Worm (Caenorhabditis elegans): Measurements from ENCODE around the gene ZK1073.1.

ZK1073.1 gene

DNA sequence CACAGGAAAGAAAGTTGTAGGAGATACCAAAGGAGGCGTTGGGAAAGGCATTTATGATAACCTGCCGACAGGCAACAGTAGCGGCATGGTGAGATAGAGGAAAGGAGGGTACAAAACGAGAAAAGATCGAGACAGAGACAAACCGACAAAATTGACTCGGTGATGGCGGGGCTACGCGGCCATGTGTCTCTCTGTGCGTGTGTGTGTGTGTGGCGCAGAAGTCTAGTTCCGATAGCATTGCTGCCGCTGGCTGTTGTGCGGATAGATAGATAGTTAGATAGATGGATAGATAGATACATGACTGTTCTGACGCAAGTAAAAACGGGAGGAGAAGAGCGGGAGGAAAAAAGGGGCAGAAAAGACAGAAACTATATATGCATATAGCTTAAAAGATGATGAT is 28.2 kb upstream of the ZK1073.1 start (continued):
- TF ChIP-seq unc-130 (tag; optimal IDR thresholded peaks at IDR 0.05) (no peak), lsy-2 (tag; optimal IDR thresholded peaks at IDR 0.05) (peak in 1 of 2 experiments; percentile 10), pax-3 (tag; optimal IDR thresholded peaks at IDR 0.05) (no peak), mep-1 (tag; optimal IDR thresholded peaks at IDR 0.05) (peak; percentile 24), hlh-4 (tag; optimal IDR thresholded peaks at IDR 0.05) (no peak), sox-4 (tag; optimal IDR thresholded peaks at IDR 0.05) (no peak), snu-23 (GFP tag; optimal IDR thresholded peaks at IDR 0.05) (peak; percentile 71), efl-1 (optimal IDR thresholded peaks at IDR 0.05) (no peak), efl-1 (GFP tag; optimal IDR thresholded peaks at IDR 0.05 in 1 of 2) (no peak), nhr-90 (tag; optimal IDR thresholded peaks at IDR 0.05; ENCODE audit: poor library complexity) (peak; percentile 39), zag-1 (tag; optimal IDR thresholded peaks at IDR 0.05) (no peak), Y116A8C.19 (tag; optimal IDR thresholded peaks at IDR 0.05; ENCODE audit: borderline replicate concordance) (no peak), ceh-90 (tag; optimal IDR thresholded peaks at IDR 0.05) (no peak), C16A3.4 (tag; optimal IDR thresholded peaks at IDR 0.05) (peak; percentile 19), lin-15B (tag; optimal IDR thresholded peaks at IDR 0.05) (no peak)

DNA sequence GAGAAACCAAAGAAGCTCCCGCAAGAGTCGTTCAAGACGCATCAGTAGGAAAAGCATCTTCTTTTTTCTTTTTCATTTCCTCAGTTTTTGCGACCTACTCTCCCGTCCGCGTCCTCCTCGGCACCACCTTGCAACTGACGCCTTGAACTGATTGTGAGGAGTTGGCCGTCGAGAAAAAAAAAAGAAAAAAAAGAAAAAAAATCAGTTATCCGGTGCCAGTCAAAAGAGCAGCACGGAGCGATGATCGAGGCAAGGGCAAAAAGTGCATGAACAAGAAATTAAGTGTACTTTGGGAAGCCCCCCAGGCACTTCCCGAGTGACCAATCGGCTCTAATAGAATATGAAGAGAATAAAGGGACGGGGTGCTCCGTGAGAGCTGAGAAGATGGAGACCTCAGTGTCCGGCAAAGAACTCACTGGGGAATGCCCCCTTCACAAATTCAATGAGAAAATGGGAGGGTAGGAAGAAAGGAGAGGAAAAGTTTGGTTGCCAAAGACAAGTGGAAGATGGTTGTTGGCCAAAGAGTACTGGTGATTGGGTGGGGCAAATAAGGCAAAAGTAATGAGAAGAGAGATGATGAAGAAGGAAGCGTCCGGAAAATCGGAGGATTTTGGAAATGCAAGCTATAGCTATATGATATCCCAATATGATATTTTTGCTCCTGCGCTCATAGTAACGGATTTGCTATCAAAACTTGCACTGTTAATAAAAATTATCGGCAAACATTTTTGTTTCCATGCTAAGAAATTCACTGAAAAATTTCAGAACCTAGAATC is 26.7 kb upstream of the ZK1073.1 start:
- TF ChIP-seq ztf-11 (tag; optimal IDR thresholded peaks at IDR 0.05) (no peak), lin-15B (tag; optimal IDR thresholded peaks at IDR 0.05) (no peak), ceh-88 (GFP tag; IDR thresholded peaks at IDR 0.05) (no peak), tbx-2 (tag; optimal IDR thresholded peaks at IDR 0.05) (no peak), aly-2 (tag; optimal IDR thresholded peaks at IDR 0.05) (no peak), unc-62 (GFP tag; optimal IDR thresholded peaks at IDR 0.05) (no peak), nhr-84 (tag; optimal IDR thresholded peaks at IDR 0.05) (no peak), Y116A8C.19 (tag; optimal IDR thresholded peaks at IDR 0.05; ENCODE audit: borderline replicate concordance) (no peak), efl-1 (optimal IDR thresholded peaks at IDR 0.05) (no peak), efl-1 (GFP tag; optimal IDR thresholded peaks at IDR 0.05 in 1 of 2) (peak in 1 of 2 experiments; percentile 77), dsc-1 (tag; optimal IDR thresholded peaks at IDR 0.05) (peak; percentile 33), nhr-20 (tag; optimal IDR thresholded peaks at IDR 0.05) (no peak), fos-1 (tag; optimal IDR thresholded peaks at IDR 0.05) (no peak), mab-9 (GFP tag; IDR thresholded peaks at IDR 0.05) (no peak), ceh-82 (tag; optimal IDR thresholded peaks at IDR 0.05) (no peak), xbp-1 (tag; optimal IDR thresholded peaks at IDR 0.05) (no peak), unc-130 (tag; optimal IDR thresholded peaks at IDR 0.05) (no peak), zag-1 (tag; optimal IDR thresholded peaks at IDR 0.05) (no peak), snu-23 (GFP tag; optimal IDR thresholded peaks at IDR 0.05) (peak; percentile 1), sox-4 (tag; optimal IDR thresholded peaks at IDR 0.05) (no peak), ceh-8 (GFP tag; optimal IDR thresholded peaks at IDR 0.05) (no peak), nhr-90 (tag; optimal IDR thresholded peaks at IDR 0.05; ENCODE audit: poor library complexity) (no peak), nhr-77 (tag; optimal IDR thresholded peaks at IDR 0.05) (no peak), lin-14 (GFP tag; optimal IDR thresholded peaks at IDR 0.05) (peak; percentile 49), rnt-1 (tag; optimal IDR thresholded peaks at IDR 0.05) (peak; percentile 26)

DNA sequence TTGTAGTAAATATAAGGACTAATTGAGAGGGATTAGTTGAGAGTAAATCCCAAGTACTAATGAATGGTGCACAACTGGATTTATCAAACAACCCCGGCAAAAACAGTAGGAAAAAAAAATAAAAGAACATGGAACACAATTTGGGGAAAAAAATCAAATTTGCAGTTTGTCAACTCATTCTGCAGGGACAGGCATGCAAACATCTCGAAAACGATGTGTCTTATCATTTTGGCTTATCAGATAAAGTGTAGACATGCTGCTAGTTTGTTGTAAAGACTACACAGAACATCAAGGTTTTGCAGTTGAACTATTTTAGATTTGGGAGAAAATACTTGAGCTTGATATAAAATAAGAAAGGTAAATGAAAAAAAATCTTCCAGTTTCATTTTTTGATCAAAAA is 25.1 kb upstream of the ZK1073.1 start:
- TF ChIP-seq lin-14 (GFP tag; optimal IDR thresholded peaks at IDR 0.05) (peak; percentile 6), nhr-76 (tag; optimal IDR thresholded peaks at IDR 0.05) (no peak)

DNA sequence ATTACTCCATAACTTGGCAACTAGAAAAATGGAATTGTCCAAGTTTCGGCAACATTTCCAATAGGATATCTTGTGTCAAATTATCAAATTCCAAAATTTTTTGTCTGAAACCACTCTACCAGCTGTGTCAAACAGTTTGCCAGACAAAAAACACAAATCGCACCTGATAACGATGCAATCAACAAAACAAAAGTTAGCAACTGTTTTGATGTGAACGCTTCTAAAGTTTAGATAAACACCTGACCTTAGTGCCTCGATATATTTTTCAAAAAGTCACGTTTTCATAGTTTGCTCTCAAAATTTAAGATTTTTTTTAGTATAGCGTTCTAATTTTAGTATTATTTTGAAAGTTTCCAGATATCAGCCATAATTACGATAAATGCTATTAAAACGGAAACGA is 22.6 kb upstream of the ZK1073.1 start:
- TF ChIP-seq fkh-4 (tag; optimal IDR thresholded peaks at IDR 0.05; ENCODE audit: borderline replicate concordance) = no peak
- TF ChIP-seq egl-27 (tag; optimal IDR thresholded peaks at IDR 0.05) = no peak
- TF ChIP-seq sox-4 (tag; optimal IDR thresholded peaks at IDR 0.05) = no peak
- TF ChIP-seq mep-1 (tag; optimal IDR thresholded peaks at IDR 0.05) = no peak
- TF ChIP-seq rnt-1 (tag; optimal IDR thresholded peaks at IDR 0.05) = no peak
- no peak for TF ChIP-seq aly-2 (tag; optimal IDR thresholded peaks at IDR 0.05)
- no peak for TF ChIP-seq ama-1 (optimal IDR thresholded peaks at IDR 0.05)
- TF ChIP-seq sup-37 (GFP tag; optimal IDR thresholded peaks at IDR 0.05) = no peak
- no peak for TF ChIP-seq mdl-1 (tag; optimal IDR thresholded peaks at IDR 0.05)
- no peak for TF ChIP-seq nhr-77 (tag; optimal IDR thresholded peaks at IDR 0.05)
- no peak for TF ChIP-seq alr-1 (tag; optimal IDR thresholded peaks at IDR 0.05; ENCODE audit: borderline replicate concordance)
- TF ChIP-seq nhr-19 (GFP tag; conservative IDR thresholded peaks at IDR 0.05) = no peak
- no peak for TF ChIP-seq ceh-82 (tag; optimal IDR thresholded peaks at IDR 0.05)
- no peak for TF ChIP-seq grh-1 (GFP tag; IDR thresholded peaks at IDR 0.05)
- no peak for TF ChIP-seq pqm-1 (tag; optimal IDR thresholded peaks at IDR 0.05)
- TF ChIP-seq lin-15B (tag; optimal IDR thresholded peaks at IDR 0.05) = no peak

Measured in whole organism, L1 larva.